Worm (Caenorhabditis elegans) whole organism, late embryonic: ENCODE data around the gene btb-17.

Source experiments
- C38D4.7 ChIP-seq: fragments of 200-800 bp; sonication (Bioruptor generic); optimal IDR thresholded peaks from 2 replicates; lab custom pipeline; 2018; ENCODE audit warnings: mild to moderate bottlenecking, missing genetic modification characterization, moderate library complexity, missing compliant biosample characterization
- ahr-1 ChIP-seq: sonication (generic microtip); optimal IDR thresholded peaks from 2 replicates; lab custom pipeline; 2016; ENCODE audit warnings: missing genetic modification characterization, missing compliant biosample characterization
- ceh-19 ChIP-seq: fragments of 200-800 bp; sonication (Bioruptor generic); optimal IDR thresholded peaks from 2 replicates; lab custom pipeline; 2018; ENCODE audit warnings: mild to moderate bottlenecking, missing genetic modification characterization, missing compliant biosample characterization
- ceh-22 ChIP-seq: sonication (generic microtip); optimal IDR thresholded peaks from 2 replicates; lab custom pipeline; 2017; ENCODE audit warnings: missing biosample characterization, missing genetic modification characterization
- ceh-30 ChIP-seq: fragments of 150-350 bp; optimal IDR thresholded peaks from 2 replicates; lab custom pipeline; 2014; ENCODE audit warnings: missing biosample characterization, missing genetic modification characterization
- ceh-6 ChIP-seq: fragments of 200-800 bp; sonication (Bioruptor generic); optimal IDR thresholded peaks from 2 replicates; lab custom pipeline; 2018; ENCODE audit warnings: mild to moderate bottlenecking, missing genetic modification characterization, missing compliant biosample characterization
- dmd-4 ChIP-seq: sonication (generic microtip); optimal IDR thresholded peaks from 2 replicates; lab custom pipeline; 2016; ENCODE audit warnings: borderline replicate concordance, missing genetic modification characterization, missing compliant biosample characterization
- dve-1 ChIP-seq: sonication (generic microtip); optimal IDR thresholded peaks from 2 replicates; lab custom pipeline; 2017; ENCODE audit warnings: antibody characterized with exemption, mild to moderate bottlenecking, missing genetic modification characterization, missing compliant biosample characterization
- ets-4 ChIP-seq: sonication (generic microtip); optimal IDR thresholded peaks from 2 replicates; lab custom pipeline; 2016; ENCODE audit warnings: missing genetic modification characterization, missing compliant biosample characterization
- fax-1 ChIP-seq: sonication (generic microtip); optimal IDR thresholded peaks from 2 replicates; lab custom pipeline; 2016; ENCODE audit warnings: missing genotype, missing genetic modification characterization, missing compliant biosample characterization
- fkh-6 ChIP-seq: sonication (generic microtip); optimal IDR thresholded peaks from 2 replicates; lab custom pipeline; 2016; ENCODE audit warnings: missing genetic modification characterization, missing compliant biosample characterization
- hlh-6 ChIP-seq: sonication (generic microtip); optimal IDR thresholded peaks from 2 replicates; lab custom pipeline; 2016; ENCODE audit warnings: missing genotype, missing genetic modification characterization, missing compliant biosample characterization
- hlh-8 ChIP-seq: sonication (generic microtip); optimal IDR thresholded peaks from 2 replicates; lab custom pipeline; 2016; ENCODE audit warnings: missing genotype, missing genetic modification characterization, missing compliant biosample characterization
- mec-3 ChIP-seq: sonication (generic microtip); optimal IDR thresholded peaks from 2 replicates; lab custom pipeline; 2016; ENCODE audit warnings: borderline replicate concordance, missing genetic modification characterization, missing compliant biosample characterization
- nfya-1 ChIP-seq: sonication (generic microtip); optimal IDR thresholded peaks from 2 replicates; lab custom pipeline; 2017; ENCODE audit warnings: missing genetic modification characterization, mild to moderate bottlenecking, missing compliant biosample characterization, antibody characterized with exemption, moderate library complexity
- npax-4 ChIP-seq: sonication (generic microtip); optimal IDR thresholded peaks from 2 replicates; lab custom pipeline; 2016; ENCODE audit warnings: missing genetic modification characterization, missing compliant biosample characterization
- odd-2 ChIP-seq: sonication (generic microtip); optimal IDR thresholded peaks from 2 replicates; lab custom pipeline; 2017; ENCODE audit warnings: antibody characterized with exemption, mild to moderate bottlenecking, missing genetic modification characterization, missing compliant biosample characterization
- pag-3 ChIP-seq: sonication (generic microtip); optimal IDR thresholded peaks from 2 replicates; lab custom pipeline; 2016; ENCODE audit warnings: missing compliant biosample characterization, missing genetic modification characterization, borderline replicate concordance
- pax-1 ChIP-seq: fragments of 150-350 bp; optimal IDR thresholded peaks from 2 replicates; lab custom pipeline; 2014; ENCODE audit warnings: missing biosample characterization, missing genetic modification characterization
- pha-4 ChIP-seq: fragments of 150-350 bp; optimal IDR thresholded peaks from 2 replicates; lab custom pipeline; 2018; ENCODE audit warnings: missing biosample characterization, missing genetic modification reagents, missing genetic modification characterization
- pros-1 ChIP-seq: fragments of 150-350 bp; optimal IDR thresholded peaks from 2 replicates; lab custom pipeline; 2014; ENCODE audit warnings: missing biosample characterization, missing genetic modification reagents, missing genetic modification characterization
- sdc-2 ChIP-seq: sonication (generic microtip); optimal IDR thresholded peaks from 2 replicates; lab custom pipeline; 2016; ENCODE audit warnings: missing genotype, missing genetic modification characterization, missing compliant biosample characterization
- sox-2 ChIP-seq: fragments of 200-800 bp; sonication (Bioruptor generic); IDR thresholded peaks from 2 replicates; pipeline ENCODE4 v1.3.6; 2022; ENCODE audit warnings: missing genetic modification reagents, missing genetic modification characterization, missing compliant biosample characterization
- sox-4 ChIP-seq: sonication (generic microtip); optimal IDR thresholded peaks from 2 replicates; lab custom pipeline; 2017; ENCODE audit warnings: mild to moderate bottlenecking, missing genetic modification characterization, inconsistent platforms, missing compliant biosample characterization
- syd-9 ChIP-seq: sonication (generic microtip); optimal IDR thresholded peaks from 2 replicates; lab custom pipeline; 2016; ENCODE audit warnings: mild to moderate bottlenecking, missing genetic modification characterization, moderate library complexity, missing compliant biosample characterization
- tbx-2 ChIP-seq: sonication (generic microtip); optimal IDR thresholded peaks from 2 replicates; lab custom pipeline; 2016; ENCODE audit warnings: missing genetic modification characterization, missing compliant biosample characterization
- unc-3 ChIP-seq, 2 experiments: fragments of 200-800 bp in 1 of 2; sonication (Bioruptor generic) in 1 of 2; sonication (generic microtip) in 1 of 2; conservative IDR thresholded peaks in 1 of 2; optimal IDR thresholded peaks in 1 of 2; 2 replicates each; pipeline versions ENCODE4 v1.3.6 to Lab custom; 2016 to 2022; ENCODE audit warnings: missing compliant biosample characterization in 2 of 2, missing genetic modification characterization in 2 of 2, missing genetic modification reagents in 1 of 2
- unc-42 ChIP-seq: sonication (generic microtip); optimal IDR thresholded peaks from 2 replicates; lab custom pipeline; 2016; ENCODE audit warnings: missing genotype, missing genetic modification characterization, missing compliant biosample characterization
- zip-5 ChIP-seq: sonication (generic microtip); optimal IDR thresholded peaks from 2 replicates; lab custom pipeline; 2016; ENCODE audit warnings: missing genetic modification characterization, missing compliant biosample characterization

btb-17 gene

DNA sequence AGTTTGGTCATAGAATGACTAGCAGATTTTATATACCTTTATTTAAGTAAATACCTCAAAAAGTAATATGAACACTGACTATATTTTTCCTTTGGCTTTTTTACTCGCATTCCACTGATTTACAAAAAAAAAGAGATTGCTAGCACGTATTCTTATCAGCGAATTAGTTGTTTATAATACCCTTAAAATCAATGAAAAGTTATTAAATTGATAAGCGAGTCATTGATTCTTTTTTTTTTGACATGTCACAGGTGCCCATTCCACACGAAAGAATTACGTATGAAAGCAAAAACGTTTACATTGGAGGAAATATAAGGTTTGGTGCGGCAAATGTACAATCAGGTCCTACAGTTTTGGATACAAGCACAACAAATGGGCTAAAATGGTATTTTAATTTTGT lies at the start of gene btb-17:
Gene btb-17 (plus strand): TSS at position 213 of the 400 bp plus-strand sequence.
- no peak for TF ChIP-seq sox-2 (GFP tag; lab: Robert Waterston, UW)
- TF ChIP-seq pax-1 (tag; lab: Kevin White, UChicago) = no peak
- no peak for TF ChIP-seq sox-4

DNA sequence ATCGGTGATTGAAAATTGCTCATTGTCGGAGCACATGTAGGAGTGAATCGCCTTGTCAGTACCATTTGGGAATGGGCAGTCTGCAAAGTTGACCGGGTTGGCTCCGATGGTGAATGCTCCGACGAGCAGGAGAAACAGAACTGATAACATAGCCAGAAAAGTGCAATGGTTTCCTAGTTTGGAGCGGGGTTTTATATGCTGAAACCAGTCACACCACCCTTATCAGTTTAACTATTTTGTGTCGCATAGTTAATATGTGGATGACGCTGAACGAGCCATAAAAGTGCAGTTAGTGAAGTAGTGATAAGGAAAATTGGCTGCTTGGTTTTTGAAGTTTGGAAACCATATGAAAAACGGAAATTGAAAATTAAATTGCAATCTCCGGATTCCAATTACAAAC lies 49.4 kb upstream of the btb-17 start, which contains the start of gene C17F4.7:
Gene C17F4.7 (minus strand): TSS at position 180 of the 400 bp plus-strand sequence.
- no peak for TF ChIP-seq pros-1 (tag; lab: Kevin White, UChicago)

DNA sequence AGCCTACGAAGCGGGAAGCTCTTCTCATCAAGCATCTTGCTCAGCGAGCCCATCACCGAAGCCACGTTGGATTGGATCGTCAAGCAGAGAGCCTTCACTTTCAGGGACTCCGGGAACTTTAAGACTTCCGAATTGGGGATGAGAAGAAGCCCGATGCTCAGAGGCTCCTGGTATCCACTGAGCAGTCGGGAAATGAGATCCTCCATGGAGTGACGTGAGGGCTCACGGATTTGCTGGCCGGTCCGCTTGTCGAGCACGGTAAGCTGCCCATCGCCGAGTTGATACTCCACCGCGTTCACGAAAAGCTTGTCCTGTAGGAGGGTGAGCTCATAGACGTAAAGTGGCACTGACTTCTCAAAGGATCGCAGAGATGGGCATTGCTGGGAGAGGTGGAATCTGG lies 47.6 kb upstream of the btb-17 start:
- no peak for TF ChIP-seq ceh-22 (tag; lab: Kevin White, UChicago)
- no peak for TF ChIP-seq sox-4
- no peak for TF ChIP-seq zip-5 (tag; lab: Kevin White, UChicago)
- no peak for TF ChIP-seq odd-2 (tag; lab: Kevin White, UChicago)
- no peak for TF ChIP-seq fax-1

DNA sequence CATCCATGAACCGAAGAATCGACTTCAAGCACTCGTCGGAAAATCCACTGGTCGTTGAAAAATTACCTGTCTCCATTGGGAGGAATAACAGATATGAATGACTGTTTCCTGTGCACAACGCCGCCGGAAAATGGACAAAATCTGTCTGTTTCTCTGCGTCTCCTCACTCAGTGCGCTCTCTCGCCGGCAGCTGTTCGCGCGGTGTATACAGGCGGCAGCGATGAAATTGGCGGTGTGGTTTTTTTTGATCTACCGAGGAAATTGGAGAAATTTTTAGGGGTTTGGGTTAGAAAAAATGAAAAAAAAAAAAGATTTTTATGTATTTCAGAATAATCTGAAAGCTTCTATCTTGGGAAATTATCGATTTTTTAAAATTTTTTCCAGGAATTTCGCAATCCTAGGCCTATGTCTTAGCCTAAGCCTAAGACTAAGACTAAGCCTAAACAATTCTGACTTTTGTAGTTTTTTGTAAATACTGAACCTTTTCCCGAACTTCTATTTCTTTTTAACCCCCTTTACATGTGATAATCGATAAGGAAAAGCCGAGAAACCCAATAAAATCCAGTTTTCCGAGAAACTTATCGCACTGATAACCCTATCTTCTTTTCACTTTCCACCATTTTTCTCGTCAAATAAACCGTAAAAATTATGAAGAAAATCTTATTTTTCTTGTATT lies 47.0 kb upstream of the btb-17 start, which contains the start of the genes fbxc-50 and C17F4.2:
Gene fbxc-50 (minus strand): TSS at position 81 of the 676 bp plus-strand sequence.
Gene C17F4.2 (plus strand): TSS at position 626 of the 676 bp plus-strand sequence.
- no peak for TF ChIP-seq sox-4
- no peak for TF ChIP-seq nfya-1
- TF ChIP-seq unc-42 (tag; lab: Kevin White, UChicago) = no peak
- no peak for TF ChIP-seq mec-3

- TF ChIP-seq sdc-2 (tag; lab: Kevin White, UChicago) (no peak), pag-3 (no peak), fkh-6 (no peak), pha-4 (tag; lab: Kevin White, UChicago) (no peak), dmd-4 (tag; lab: Kevin White, UChicago) (no peak)
Measured at ce11 chrII:3249406-3249805, 45.8 kb upstream of the btb-17 start, which contains the start of gene clec-124. TSS of gene clec-124 (plus strand) at chrII:3249706.

DNA sequence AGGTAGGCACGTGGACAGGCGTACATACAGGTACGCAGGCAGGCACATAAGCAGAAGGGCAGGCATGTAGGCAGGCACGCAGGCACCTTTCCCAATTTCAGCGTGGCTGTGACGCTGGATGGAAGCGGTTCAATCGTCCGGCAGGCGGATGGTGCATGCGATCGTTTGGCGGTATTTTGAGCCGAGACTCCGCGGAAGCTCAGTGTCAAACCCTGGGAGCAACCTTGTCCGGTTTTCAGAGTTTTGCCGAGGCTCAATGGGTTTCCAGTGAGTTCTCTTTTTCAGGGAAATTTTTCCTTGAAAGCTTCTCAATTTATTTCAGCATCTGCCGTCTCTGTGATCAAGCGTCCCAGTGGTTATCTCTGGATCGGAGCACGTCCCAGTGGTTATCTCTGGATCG lies 45.0 kb upstream of the btb-17 start:
- no peak for TF ChIP-seq fax-1
- no peak for TF ChIP-seq mec-3
- TF ChIP-seq unc-3 (GFP tag; conservative IDR thresholded peaks at IDR 0.05; lab: Robert Waterston, UW) = no peak
- TF ChIP-seq unc-3 (tag; optimal IDR thresholded peaks at IDR 0.05; lab: Kevin White, UChicago) = no peak
- TF ChIP-seq zip-5 (tag; lab: Kevin White, UChicago) = no peak
- no peak for TF ChIP-seq ahr-1 (tag; lab: Kevin White, UChicago)
- no peak for TF ChIP-seq ceh-6 (GFP tag; lab: Kevin White, UChicago)
- TF ChIP-seq ceh-19 (GFP tag; lab: Kevin White, UChicago) = no peak
- no peak for TF ChIP-seq npax-4 (tag; lab: Kevin White, UChicago)
- TF ChIP-seq tbx-2 (tag; lab: Kevin White, UChicago) = no peak
- TF ChIP-seq, all 69 proteins: peak for 0

DNA sequence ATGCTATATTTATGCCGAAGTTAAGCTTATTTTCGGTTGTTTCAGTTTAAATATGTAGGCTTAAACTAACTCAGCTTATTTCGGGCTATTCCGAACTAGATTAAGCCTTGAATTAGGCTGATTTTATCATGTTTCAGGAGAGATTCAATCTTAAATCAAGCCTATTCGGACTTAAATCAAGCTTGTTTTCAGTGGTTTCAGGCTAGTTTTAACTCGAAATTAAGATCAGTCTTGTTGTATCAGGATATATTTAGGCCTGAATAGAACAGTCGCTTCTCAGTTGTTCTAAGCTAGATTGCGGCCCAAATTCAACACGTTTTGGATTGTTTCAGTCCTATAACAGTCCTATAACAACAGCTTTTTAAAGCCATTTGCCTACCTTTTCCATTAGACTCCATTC lies 43.4 kb upstream of the btb-17 start:
- TF ChIP-seq syd-9 (tag; lab: Kevin White, UChicago) (no peak), C38D4.7 (no peak), sox-4 (no peak), pax-1 (tag; lab: Kevin White, UChicago) (no peak), hlh-6 (no peak), ahr-1 (tag; lab: Kevin White, UChicago) (no peak), odd-2 (tag; lab: Kevin White, UChicago) (no peak), ets-4 (tag; lab: Kevin White, UChicago) (no peak), ceh-30 (no peak), hlh-8 (tag; lab: Kevin White, UChicago) (no peak), unc-3 (GFP tag; conservative IDR thresholded peaks at IDR 0.05; lab: Robert Waterston, UW) (no peak), unc-3 (tag; optimal IDR thresholded peaks at IDR 0.05; lab: Kevin White, UChicago) (no peak), pag-3 (no peak), dve-1 (no peak)
